Fruit fly (Drosophila melanogaster): ENCODE results near the gene CG6168.

The CG6168 gene

dm6 chr3L:11336094-11336756, 14.7 kb upstream of the CG6168 start:
- TF ChIP-seq CTCF (optimal IDR thresholded peaks at IDR 0.05) (no peak), CG8478 (optimal IDR thresholded peaks at IDR 0.05) (no peak)

- no peak for TF ChIP-seq CG8478 (optimal IDR thresholded peaks at IDR 0.05)
Observed at dm6 chr3L:11333986-11334385, 12.5 kb upstream of the CG6168 start.

DNA sequence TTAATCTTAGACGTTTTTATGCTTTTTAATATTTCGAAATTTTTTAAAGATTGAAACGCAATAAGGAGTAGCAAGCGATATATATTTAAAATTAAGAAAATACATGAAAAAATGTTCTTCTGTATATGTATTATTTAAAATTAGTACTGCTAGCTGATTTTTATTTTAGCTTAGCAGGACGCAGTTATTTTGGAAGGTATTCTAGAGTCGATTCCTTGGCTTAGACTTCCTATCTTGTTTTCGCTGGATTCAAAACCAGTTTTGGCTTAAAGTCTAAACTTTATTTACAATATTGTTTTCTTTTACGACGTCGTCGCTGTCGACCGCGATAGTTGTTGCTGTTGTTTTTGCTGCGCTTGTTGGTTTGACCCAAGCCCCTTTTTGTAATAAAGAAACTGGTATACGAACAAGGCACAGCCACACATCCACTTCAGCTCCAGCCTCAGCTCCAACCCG, 7.5 kb upstream of the CG6168 start:
- TF ChIP-seq CG8478 (optimal IDR thresholded peaks at IDR 0.05): no peak
- no peak for TF ChIP-seq CTCF (optimal IDR thresholded peaks at IDR 0.05)

DNA sequence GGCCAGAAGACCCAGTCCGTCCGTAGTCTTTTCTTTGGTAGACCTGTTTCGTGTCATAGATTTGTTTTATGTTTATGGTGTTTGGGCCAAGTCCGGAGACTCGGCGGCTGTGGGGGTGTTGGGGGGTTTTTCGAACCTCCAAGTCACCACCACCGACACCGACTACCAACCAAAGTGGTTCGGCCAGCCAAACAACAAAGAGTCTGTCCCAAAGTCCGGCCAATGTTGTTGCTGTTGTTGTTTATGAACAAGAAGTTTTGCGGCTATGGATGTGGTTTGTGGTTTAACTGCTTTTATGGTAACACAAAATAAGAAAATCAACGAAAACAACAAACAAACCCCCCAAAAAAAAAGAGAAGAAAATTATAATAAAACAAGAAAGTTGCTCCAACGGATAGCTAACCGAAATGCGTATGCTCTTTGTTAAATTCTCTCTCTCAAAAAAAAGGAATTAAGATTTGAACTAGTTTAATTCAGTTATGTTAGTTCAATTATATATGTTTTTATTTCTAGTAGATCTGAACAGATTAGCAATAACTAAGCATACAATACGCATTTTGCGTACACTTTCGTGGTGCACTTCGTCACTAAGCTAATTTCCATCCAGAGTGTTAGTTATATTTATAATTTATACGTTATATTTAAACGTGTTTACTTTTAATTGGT, 6.6 kb upstream of the CG6168 start:
- TF ChIP-seq CG8478 (optimal IDR thresholded peaks at IDR 0.05): no peak
- TF ChIP-seq CTCF (optimal IDR thresholded peaks at IDR 0.05): no peak

- no peak for TF ChIP-seq CTCF (optimal IDR thresholded peaks at IDR 0.05)
- no peak for TF ChIP-seq CG8478 (optimal IDR thresholded peaks at IDR 0.05)
Observed at dm6 chr3L:11325671-11326306, 4.3 kb upstream of the CG6168 start.

- TF ChIP-seq CG8478 (optimal IDR thresholded peaks at IDR 0.05): no peak
- no peak for TF ChIP-seq CTCF (optimal IDR thresholded peaks at IDR 0.05)
Observed at dm6 chr3L:11324549-11325015, 3.1 kb upstream of the CG6168 start.

- TF ChIP-seq CG8478 (optimal IDR thresholded peaks at IDR 0.05) (no peak), CTCF (optimal IDR thresholded peaks at IDR 0.05) (no peak)
Observed at dm6 chr3L:11323896-11324278, 2.4 kb upstream of the CG6168 start.

- TF ChIP-seq CG8478 (optimal IDR thresholded peaks at IDR 0.05): no peak
- no peak for TF ChIP-seq CTCF (optimal IDR thresholded peaks at IDR 0.05)
Observed at dm6 chr3L:11323221-11323895, 1.8 kb upstream of the CG6168 start.

DNA sequence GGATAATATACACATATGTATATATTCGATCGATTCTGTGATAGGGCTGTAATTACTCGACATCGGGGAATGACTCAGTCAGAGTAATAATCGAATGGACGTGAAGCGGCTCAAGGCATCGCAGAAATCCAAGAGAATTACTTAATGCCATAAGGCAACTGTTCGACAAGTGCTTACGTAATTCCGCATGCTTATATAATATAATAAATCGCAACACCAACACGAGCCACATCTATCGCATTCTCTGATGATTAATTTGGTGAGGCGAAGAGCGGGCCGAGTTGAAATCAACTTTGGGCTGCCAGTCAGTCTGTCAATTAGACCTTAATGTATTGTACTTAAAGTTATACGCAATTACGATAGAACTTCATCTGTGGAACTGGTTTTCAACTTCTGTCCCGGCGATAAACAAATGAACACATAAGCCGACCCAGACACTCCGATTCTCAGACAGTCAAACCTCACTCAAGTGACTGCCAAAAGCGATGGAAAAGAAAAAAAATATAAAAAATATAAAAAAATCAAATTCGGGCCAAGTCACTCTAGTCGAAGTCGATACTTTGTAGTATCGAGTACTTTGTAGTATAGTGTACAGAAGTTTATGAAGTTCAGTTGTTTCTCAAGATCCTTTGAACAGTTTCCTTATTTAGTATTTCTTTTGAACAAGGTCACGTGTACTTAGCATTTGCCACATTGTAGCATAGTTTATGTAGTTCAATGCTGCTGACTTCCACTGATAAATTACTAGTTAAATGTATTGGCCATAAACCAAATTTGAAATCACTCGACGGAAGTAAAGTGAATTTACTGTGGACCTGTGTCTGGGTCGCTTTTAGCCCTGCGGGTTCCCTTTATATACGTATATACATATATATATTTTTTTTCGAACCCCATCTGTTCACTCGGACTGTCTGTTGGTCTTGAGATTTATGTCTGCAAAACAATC, 902 bp upstream of the CG6168 start:
- TF ChIP-seq CTCF (optimal IDR thresholded peaks at IDR 0.05): no peak
- no peak for TF ChIP-seq CG8478 (optimal IDR thresholded peaks at IDR 0.05)

DNA sequence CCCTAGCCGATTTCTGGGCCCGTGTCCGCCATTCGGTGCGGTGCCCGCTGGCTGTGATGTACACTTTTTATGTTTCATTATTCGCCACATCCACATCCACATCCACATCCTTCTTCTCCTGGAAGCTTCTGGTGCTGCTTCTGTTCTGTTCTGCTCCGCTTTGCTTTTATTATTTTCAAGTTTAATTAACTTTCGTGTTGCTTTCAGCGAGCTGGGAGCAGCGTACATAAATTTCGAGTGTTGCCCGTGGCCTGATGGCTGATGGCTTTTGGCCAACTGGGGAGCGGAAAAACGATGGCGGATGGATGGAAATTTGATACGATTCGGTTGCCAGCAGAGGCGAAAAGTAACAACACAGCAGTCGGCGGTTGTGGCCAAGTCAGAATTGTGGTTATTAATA, 1.4 kb downstream of the CG6168 start:
- TF ChIP-seq CTCF (optimal IDR thresholded peaks at IDR 0.05): no peak
- TF ChIP-seq CG8478 (optimal IDR thresholded peaks at IDR 0.05): no peak

DNA sequence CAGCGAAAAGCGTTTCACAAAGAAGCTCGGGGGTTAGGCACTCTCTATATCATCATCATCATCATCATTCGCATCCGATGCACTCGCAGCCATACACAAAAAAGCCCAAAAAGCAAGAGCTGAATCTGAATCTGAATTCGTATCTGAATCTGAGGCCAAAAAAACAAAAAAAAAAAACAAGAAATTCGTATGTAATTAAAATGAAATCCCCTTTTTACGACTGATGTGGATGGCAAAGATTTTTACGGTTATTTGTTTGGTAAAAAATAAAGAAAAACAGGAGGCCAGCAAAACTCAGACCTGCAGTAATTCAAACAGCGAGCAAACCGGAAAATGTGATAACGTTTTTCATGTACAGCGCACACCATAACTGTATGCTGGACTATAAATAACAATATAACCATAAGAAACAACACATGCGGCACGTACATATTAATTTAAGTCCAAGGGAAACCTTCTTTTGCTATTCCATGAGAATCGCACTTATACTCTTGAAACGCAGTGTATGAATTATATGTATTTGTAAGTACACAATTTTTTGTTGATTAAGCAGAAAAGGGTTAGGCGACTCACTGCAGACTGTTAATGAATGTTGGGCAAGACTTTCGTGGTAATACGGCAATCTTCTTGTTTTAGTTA, 2.9 kb downstream of the CG6168 start:
- TF ChIP-seq CTCF (optimal IDR thresholded peaks at IDR 0.05) (no peak), CG8478 (optimal IDR thresholded peaks at IDR 0.05) (no peak)

DNA sequence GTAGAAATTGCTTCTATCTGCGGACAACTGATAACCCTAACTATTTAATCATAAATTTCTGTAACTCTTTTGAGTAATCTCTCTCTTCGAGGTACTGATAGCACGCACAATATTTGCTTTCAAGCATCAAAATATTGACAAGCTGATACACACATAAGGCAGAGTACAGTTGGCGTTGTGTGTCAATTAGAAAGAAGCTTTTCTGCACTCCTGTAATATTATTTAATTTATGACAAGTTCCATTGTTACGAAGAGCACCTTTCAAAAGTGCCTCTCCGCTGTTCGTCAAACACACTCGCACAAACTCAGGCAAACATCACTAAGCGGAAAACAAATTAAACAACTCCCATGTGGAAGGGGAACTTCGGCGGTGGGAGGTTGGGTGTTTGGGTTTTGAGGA, 4.1 kb downstream of the CG6168 start:
- TF ChIP-seq CG8478 (optimal IDR thresholded peaks at IDR 0.05) (no peak), CTCF (optimal IDR thresholded peaks at IDR 0.05) (no peak)

dm6 chr3L:11314900-11315575, 6.5 kb downstream of the CG6168 start:
- TF ChIP-seq CG8478 (optimal IDR thresholded peaks at IDR 0.05) (no peak), CTCF (optimal IDR thresholded peaks at IDR 0.05) (peak; percentile 84 to 88)

Data from S2 (cell line).